Worm (Caenorhabditis elegans) whole organism, early embryonic: ENCODE data around the gene folr-1.

Experiments
- ama-1 ChIP-seq: fragments of 150-350 bp; optimal IDR thresholded peaks from 2 replicates; lab custom pipeline; 2014
- flt-1 ChIP-seq: fragments of 200-800 bp; sonication (Bioruptor generic); IDR thresholded peaks from 2 replicates; pipeline ENCODE4 v1.3.6; 2022; ENCODE audit warnings: missing genetic modification characterization, missing compliant biosample characterization

DNA sequence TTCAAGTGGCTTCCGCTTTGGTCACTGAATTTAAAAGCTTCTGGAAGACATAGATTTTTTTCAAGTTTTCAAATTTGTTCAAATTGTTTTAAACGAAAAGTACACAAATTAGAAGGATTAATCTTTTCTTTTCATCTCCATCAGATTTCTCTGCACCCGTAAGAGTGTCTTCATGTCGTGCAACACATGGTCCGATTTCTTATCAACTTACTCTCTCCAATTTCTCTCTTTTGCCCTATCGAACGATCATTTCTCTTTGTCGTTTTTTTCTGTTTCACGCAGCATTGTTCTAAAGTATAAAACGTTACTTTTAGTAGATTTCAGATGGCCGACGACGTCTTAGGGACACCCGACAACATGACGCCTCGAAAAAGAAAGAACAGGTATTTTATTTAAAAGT is 46.2 kb downstream of the folr-1 start, which contains the start of gene pssy-1:
- no peak for TF ChIP-seq ama-1
- no peak for TF ChIP-seq flt-1 (GFP tag; lab: Robert Waterston, UW)
